Worm (Caenorhabditis elegans) whole organism, L3 larva: ENCODE measurements around the gene F49C5.10.

Source experiments
- egl-27 ChIP-seq: sonication (generic microtip); optimal IDR thresholded peaks from 4 replicates; lab custom pipeline; 2017; ENCODE audit warnings: missing biosample characterization, missing genetic modification reagents, missing genetic modification characterization
- elt-3 ChIP-seq, 3 experiments: fragments of 150-350 bp in 1 of 3; sonication (generic microtip) in 2 of 3; optimal IDR thresholded peaks; 2 replicates in 2 of 3; 4 replicates in 1 of 3; lab custom pipeline; 2014 to 2017; ENCODE audit warnings: missing biosample characterization in 3 of 3, missing genetic modification characterization in 3 of 3
- jun-1 ChIP-seq: fragments of 150-350 bp; optimal IDR thresholded peaks from 2 replicates; lab custom pipeline; 2014; ENCODE audit warnings: missing biosample characterization, missing genetic modification reagents, missing genetic modification characterization
- nhr-12 ChIP-seq: fragments of 150-350 bp; optimal IDR thresholded peaks from 2 replicates; lab custom pipeline; 2014; ENCODE audit warnings: missing biosample characterization, missing genetic modification characterization
- nhr-25 ChIP-seq: sonication (generic microtip); optimal IDR thresholded peaks from 2 replicates; lab custom pipeline; 2017; ENCODE audit warnings: missing biosample characterization, missing genetic modification characterization
- pha-4 ChIP-seq: fragments of 150-350 bp; optimal IDR thresholded peaks from 2 replicates; lab custom pipeline; 2014; ENCODE audit warnings: missing biosample characterization, missing genetic modification reagents, missing genetic modification characterization
- pqm-1 ChIP-seq: fragments of 150-350 bp; optimal IDR thresholded peaks from 2 replicates; lab custom pipeline; 2017; ENCODE audit warnings: missing biosample characterization, missing genetic modification characterization, inconsistent platforms
- sea-2 ChIP-seq: fragments of 150-350 bp; sonication (generic microtip); optimal IDR thresholded peaks from 4 replicates; lab custom pipeline; 2014; ENCODE audit warnings: missing biosample characterization, missing genetic modification reagents, missing genetic modification characterization
- snpc-4 ChIP-seq: fragments of 150-350 bp; optimal IDR thresholded peaks from 2 replicates; lab custom pipeline; 2014; ENCODE audit warnings: missing biosample characterization, missing genetic modification characterization
- zag-1 ChIP-seq: fragments of 150-350 bp; optimal IDR thresholded peaks from 2 replicates; lab custom pipeline; 2014; ENCODE audit warnings: missing biosample characterization, missing genetic modification characterization
- ztf-11 ChIP-seq: fragments of 150-350 bp; optimal IDR thresholded peaks from 2 replicates; lab custom pipeline; 2014; ENCODE audit warnings: missing biosample characterization, missing genetic modification characterization

DNA sequence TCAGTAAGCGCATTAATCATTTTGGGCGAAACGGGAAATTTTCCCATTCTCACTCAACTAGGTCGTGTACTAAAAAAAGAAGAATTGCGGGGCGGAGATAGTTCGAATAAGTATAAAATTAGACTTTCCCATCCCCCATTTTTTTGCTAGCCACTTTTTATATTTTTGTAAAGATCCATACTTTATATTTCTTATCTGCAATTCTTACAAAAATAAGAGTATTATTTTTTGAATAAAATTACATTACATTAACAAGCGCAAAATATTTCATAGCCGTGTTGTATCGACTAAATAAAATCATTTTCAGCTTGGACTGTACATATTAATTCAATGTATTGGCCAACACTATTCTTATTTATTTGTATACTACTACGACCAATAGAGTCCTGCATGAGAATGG lies 9.0 kb downstream of the F49C5.10 start, which contains the start of gene F49C5.11:
- TF ChIP-seq ztf-11 (tag; lab: Kevin White, UChicago): no peak
- no peak for TF ChIP-seq zag-1 (tag; lab: Kevin White, UChicago)
- TF ChIP-seq pha-4 (tag; lab: Kevin White, UChicago): no peak
- no peak for TF ChIP-seq snpc-4 (tag; lab: Kevin White, UChicago)
- no peak for TF ChIP-seq sea-2
- no peak for TF ChIP-seq nhr-12
- no peak for TF ChIP-seq elt-3 (tag; optimal IDR thresholded peaks at IDR 0.05; lab: Kevin White, UChicago)
- no peak for TF ChIP-seq egl-27 (tag; lab: Kevin White, UChicago)
- TF ChIP-seq nhr-25 (tag; lab: Kevin White, UChicago): no peak
- no peak for TF ChIP-seq jun-1
- TF ChIP-seq pqm-1 (tag; lab: Kevin White, UChicago): no peak
